Worm (Caenorhabditis elegans): ENCODE measurements around the gene scyl-1.

The scyl-1 gene

DNA sequence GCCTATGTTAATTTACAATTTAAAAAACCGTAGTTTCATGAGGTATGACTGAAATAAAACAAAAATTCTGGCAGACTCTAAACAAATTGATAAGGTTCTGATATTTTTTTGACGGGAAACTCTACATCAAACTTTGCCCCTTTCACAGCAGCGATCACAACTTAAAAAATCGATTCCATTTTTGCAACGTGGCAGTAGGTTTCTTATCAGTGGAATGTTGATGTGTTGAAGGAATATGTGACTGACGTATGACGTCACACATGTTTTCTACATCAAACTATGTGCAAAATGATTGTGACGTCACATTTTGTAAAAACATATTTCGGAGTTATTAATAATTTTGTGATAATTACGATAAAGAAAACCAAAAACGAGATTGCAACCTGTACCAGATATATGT lies 29.6 kb downstream of the scyl-1 start (continued):
- TF ChIP-seq nhr-41 (GFP tag; IDR thresholded peaks at IDR 0.05) (no peak), snpc-1.2 (GFP tag; IDR thresholded peaks at IDR 0.05) (no peak), vab-7 (GFP tag; IDR thresholded peaks at IDR 0.05) (no peak), aha-1 (tag) (no peak), attf-4 (tag; optimal IDR thresholded peaks at IDR 0.05) (no peak), nhr-111 (GFP tag; optimal IDR thresholded peaks at IDR 0.05) (no peak), php-3 (GFP tag; IDR thresholded peaks at IDR 0.05) (peak; percentile 66; the same call in 1 of the 2 replicates), lir-3 (tag; optimal IDR thresholded peaks at IDR 0.05) (no peak)

DNA sequence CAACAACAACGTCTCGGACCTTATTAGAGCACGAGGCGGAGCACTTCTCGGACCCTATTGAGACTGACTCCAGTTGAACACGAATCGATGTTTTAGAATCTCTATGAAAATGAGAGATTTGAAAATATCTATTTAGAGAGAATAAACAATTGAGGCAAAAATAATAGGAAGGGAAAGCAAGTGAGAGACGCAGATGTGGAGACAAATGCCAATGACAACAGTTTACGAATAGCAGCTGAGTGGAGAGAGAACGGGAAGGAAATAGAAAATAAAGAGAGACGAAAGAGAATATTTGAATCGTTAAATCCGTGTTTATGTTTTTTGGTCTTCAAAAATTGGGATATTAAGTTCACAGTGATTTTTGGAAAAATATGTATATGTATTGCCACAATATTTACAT lies 31.7 kb downstream of the scyl-1 start:
- TF ChIP-seq ztf-11 (tag; optimal IDR thresholded peaks at IDR 0.05) (no peak), mep-1 (tag; optimal IDR thresholded peaks at IDR 0.05) (peak; percentile 27), spr-1 (tag; optimal IDR thresholded peaks at IDR 0.05) (no peak), lir-3 (tag; optimal IDR thresholded peaks at IDR 0.05) (no peak), nhr-76 (tag; optimal IDR thresholded peaks at IDR 0.05) (no peak), duxl-1 (tag; optimal IDR thresholded peaks at IDR 0.05; ENCODE audit: poor library complexity) (no peak), nhr-111 (GFP tag; optimal IDR thresholded peaks at IDR 0.05) (no peak), nhr-77 (tag; optimal IDR thresholded peaks at IDR 0.05) (no peak), zfp-2 (tag; optimal IDR thresholded peaks at IDR 0.05) (no peak), php-3 (GFP tag; IDR thresholded peaks at IDR 0.05) (no peak), tag-97 (GFP tag; IDR thresholded peaks at IDR 0.05) (no peak), daf-16 (GFP tag; optimal IDR thresholded peaks at IDR 0.05) (no peak), daf-16 (tag; optimal IDR thresholded peaks at IDR 0.05) (peak; percentile 72), jun-1 (tag; optimal IDR thresholded peaks at IDR 0.05) (no peak), nhr-28 (tag; optimal IDR thresholded peaks at IDR 0.05) (peak; percentile 18), F44E2.7 (GFP tag; IDR thresholded peaks at IDR 0.05) (no peak), lin-29 (GFP tag; IDR thresholded peaks at IDR 0.05) (no peak), ceh-44 (GFP tag; IDR thresholded peaks at IDR 0.05) (no peak), F26F4.8 (GFP tag; conservative IDR thresholded peaks at IDR 0.05) (no peak), Y5F2A.4 (GFP tag; optimal IDR thresholded peaks at IDR 0.05) (no peak), ztf-7 (tag; optimal IDR thresholded peaks at IDR 0.05) (no peak), lin-13 (GFP tag; optimal IDR thresholded peaks at IDR 0.05) (peak; percentile 9), unc-130 (GFP tag; optimal IDR thresholded peaks at IDR 0.05) (no peak), ctbp-1 (GFP tag; IDR thresholded peaks at IDR 0.05) (no peak), nhr-10 (tag; optimal IDR thresholded peaks at IDR 0.05) (peak; percentile 18), arid-1 (GFP tag; conservative IDR thresholded peaks at IDR 0.05) (no peak), lsy-2 (tag; optimal IDR thresholded peaks at IDR 0.05) (peak in 1 of 2 experiments; percentile 1), dve-1 (tag; optimal IDR thresholded peaks at IDR 0.05; ENCODE audit: insufficient read depth) (peak; percentile 21), daf-8 (GFP tag; IDR thresholded peaks at IDR 0.05) (no peak), snpc-4 (tag; optimal IDR thresholded peaks at IDR 0.05) (no peak), mdl-1 (tag; optimal IDR thresholded peaks at IDR 0.05) (peak in 1 of 2 experiments; percentile 34), madf-5 (GFP tag; IDR thresholded peaks at IDR 0.05) (no peak), hmg-1.1 (GFP tag; IDR thresholded peaks at IDR 0.05) (peak; percentile 33; the same call in 1 of the 2 replicates), rbr-2 (tag; optimal IDR thresholded peaks at IDR 0.05) (peak; percentile 39), Y75B8A.6 (GFP tag; IDR thresholded peaks at IDR 0.05) (no peak), dmd-6 (GFP tag; IDR thresholded peaks at IDR 0.05) (peak; percentile 35; the same call in 1 of the 2 replicates), nhr-11 (tag; optimal IDR thresholded peaks at IDR 0.05) (peak; percentile 26), ZK337.2 (GFP tag; IDR thresholded peaks at IDR 0.05) (no peak), F49E8.2 (tag; optimal IDR thresholded peaks at IDR 0.05; ENCODE audit: borderline replicate concordance) (no peak), hif-1 (tag; optimal IDR thresholded peaks at IDR 0.05) (no peak), hlh-11 (tag; optimal IDR thresholded peaks at IDR 0.05) (peak; percentile 54), lin-38 (GFP tag; IDR thresholded peaks at IDR 0.05) (no peak), T26A8.4 (GFP tag; IDR thresholded peaks at IDR 0.05) (no peak), lin-1 (GFP tag; IDR thresholded peaks at IDR 0.05) (no peak)

All from whole organism, L4 larva.